Fruit fly (Drosophila melanogaster) whole organism, embryonic: ENCODE measurements around the gene rngo.

Experiments used
- Blimp-1 ChIP-seq: fragments of 200-800 bp; sonication (Bioruptor generic); optimal IDR thresholded peaks from 3 replicates; lab custom pipeline; 2018; ENCODE audit warnings: missing biosample characterization, missing genetic modification characterization, mild to moderate bottlenecking, moderate library complexity, missing genetic modification reagents
- CG1024 ChIP-seq: fragments of 200-800 bp; sonication (Bioruptor generic); IDR thresholded peaks from 2 replicates; pipeline ENCODE4 v1.3.6; 2022; ENCODE audit warnings: missing biosample characterization, missing genetic modification characterization
- CG10979 ChIP-seq: fragments of 200-800 bp; sonication (Bioruptor generic); optimal IDR thresholded peaks from 2 replicates; lab custom pipeline; 2018; ENCODE audit warnings: missing biosample characterization, mild to moderate bottlenecking, missing genetic modification characterization, moderate library complexity
- CG11398 ChIP-seq: fragments of 200-800 bp; sonication (Bioruptor generic); optimal IDR thresholded peaks from 2 replicates; lab custom pipeline; 2016; ENCODE audit warnings: missing biosample characterization, missing genetic modification characterization
- CG11560 ChIP-seq: fragments of 200-800 bp; sonication (Bioruptor generic); IDR thresholded peaks from 3 replicates; pipeline ENCODE4 v1.3.6; 2022; ENCODE audit warnings: missing biosample characterization, missing genetic modification characterization
- CG12942 ChIP-seq: fragments of 200-800 bp; sonication (Bioruptor generic); optimal IDR thresholded peaks from 3 replicates; lab custom pipeline; 2016; ENCODE audit warnings: missing biosample characterization, missing genetic modification characterization
- CG13123 ChIP-seq: fragments of 200-800 bp; sonication (Bioruptor generic); optimal IDR thresholded peaks from 2 replicates; lab custom pipeline; 2016; ENCODE audit warnings: missing biosample characterization, missing genetic modification characterization
- CG13894 ChIP-seq: fragments of 200-800 bp; sonication (Bioruptor generic); optimal IDR thresholded peaks from 3 replicates; lab custom pipeline; 2018; ENCODE audit warnings: missing biosample characterization, mild to moderate bottlenecking, missing genetic modification characterization, moderate library complexity
- CG14710 ChIP-seq: fragments of 200-800 bp; sonication (Bioruptor generic); optimal IDR thresholded peaks from 3 replicates; lab custom pipeline; 2019; ENCODE audit warnings: missing biosample characterization, mild to moderate bottlenecking, missing genetic modification characterization, moderate library complexity
- CG15514 ChIP-seq: fragments of 200-800 bp; sonication (Bioruptor generic); optimal IDR thresholded peaks from 3 replicates; lab custom pipeline; 2017; ENCODE audit warnings: missing biosample characterization, missing genetic modification characterization, mild to moderate bottlenecking, moderate library complexity, missing genetic modification reagents
- CG1603 ChIP-seq: fragments of 200-800 bp; sonication (Bioruptor generic); optimal IDR thresholded peaks from 2 replicates; lab custom pipeline; 2019; ENCODE audit warnings: missing biosample characterization, mild to moderate bottlenecking, missing genetic modification characterization, moderate library complexity
- CG17385 ChIP-seq: fragments of 200-800 bp; sonication (Bioruptor generic); optimal IDR thresholded peaks from 3 replicates; lab custom pipeline; 2018; ENCODE audit warnings: missing biosample characterization, mild to moderate bottlenecking, missing genetic modification characterization
- CG17829 ChIP-seq: fragments of 200-800 bp; optimal IDR thresholded peaks from 2 replicates; lab custom pipeline; 2019; ENCODE audit warnings: missing biosample characterization, mild to moderate bottlenecking, missing genetic modification characterization, moderate library complexity
- CG18011 ChIP-seq: fragments of 200-800 bp; sonication (Bioruptor generic); optimal IDR thresholded peaks from 2 replicates; lab custom pipeline; 2017; ENCODE audit warnings: missing biosample characterization, missing genetic modification characterization, mild to moderate bottlenecking, moderate library complexity, missing genotype
- CG2712 ChIP-seq: fragments of 200-800 bp; optimal IDR thresholded peaks from 3 replicates; lab custom pipeline; 2019; ENCODE audit warnings: missing biosample characterization, mild to moderate bottlenecking, missing genetic modification characterization, moderate library complexity
- CG31441 ChIP-seq: fragments of 200-800 bp; sonication (Bioruptor generic); IDR thresholded peaks from 2 replicates; pipeline ENCODE4 v1.3.6; 2022; ENCODE audit warnings: missing biosample characterization, missing genetic modification characterization
- CG3726 ChIP-seq: fragments of 200-800 bp; sonication (Bioruptor generic); IDR thresholded peaks from 3 replicates; pipeline ENCODE4, ENCODE4 v1.3.6; 2022; ENCODE audit warnings: missing biosample characterization, missing genetic modification characterization
- CG6689 ChIP-seq: fragments of 200-800 bp; sonication (Bioruptor generic); IDR thresholded peaks from 2 replicates; pipeline ENCODE4 v1.3.6; 2022; ENCODE audit warnings: missing biosample characterization, missing genetic modification characterization
- CG6791 ChIP-seq: fragments of 200-800 bp; sonication (Bioruptor generic); IDR thresholded peaks from 3 replicates; pipeline ENCODE4 v1.3.6; 2022; ENCODE audit warnings: missing biosample characterization, missing genetic modification characterization; ENCODE audit not compliant: partially characterized antibody
- CG8924 ChIP-seq: fragments of 200-800 bp; optimal IDR thresholded peaks from 3 replicates; lab custom pipeline; 2019; ENCODE audit warnings: missing biosample characterization, mild to moderate bottlenecking, missing genetic modification characterization, moderate library complexity
- Deaf1 ChIP-seq: fragments of 200-800 bp; optimal IDR thresholded peaks from 3 replicates; lab custom pipeline; 2019; ENCODE audit warnings: missing biosample characterization, mild to moderate bottlenecking, missing genetic modification characterization, moderate library complexity
- Dek ChIP-seq: fragments of 200-800 bp; sonication (Bioruptor generic); optimal IDR thresholded peaks from 3 replicates; lab custom pipeline; 2019; ENCODE audit warnings: missing biosample characterization, mild to moderate bottlenecking, missing genetic modification characterization, moderate library complexity
- Dfd ChIP-seq, 2 experiments: fragments of >200 bp; optimal IDR thresholded peaks; 2 replicates each; lab custom pipeline; 2017; ENCODE audit warnings: missing biosample characterization in 2 of 2, missing genetic modification characterization in 2 of 2
- Hmx ChIP-seq: fragments of 200-800 bp; sonication (Bioruptor generic); optimal IDR thresholded peaks from 2 replicates; lab custom pipeline; 2016; ENCODE audit warnings: missing biosample characterization, missing genetic modification characterization
- NC2β ChIP-seq: fragments of 200-800 bp; sonication (Bioruptor generic); optimal IDR thresholded peaks from 2 replicates; lab custom pipeline; 2016; ENCODE audit warnings: missing biosample characterization, missing genetic modification characterization
- Oli ChIP-seq: fragments of 200-800 bp; sonication (Bioruptor generic); optimal IDR thresholded peaks from 2 replicates; lab custom pipeline; 2018; ENCODE audit warnings: missing biosample characterization, mild to moderate bottlenecking, missing genetic modification characterization, moderate library complexity
- Six4 ChIP-seq: fragments of 200-800 bp; sonication (Bioruptor generic); optimal IDR thresholded peaks from 2 replicates; lab custom pipeline; 2016; ENCODE audit warnings: missing biosample characterization, missing genetic modification characterization
- Trl ChIP-seq, 3 experiments: fragments of >200 bp in 2 of 3; fragments of 200-800 bp in 1 of 3; sonication (Bioruptor generic) in 1 of 3; optimal IDR thresholded peaks; 2 replicates in 1 of 3; 3 replicates in 2 of 3; lab custom pipeline; 2016 to 2017; ENCODE audit warnings: missing biosample characterization in 1 of 3, missing genetic modification characterization in 1 of 3
- cg ChIP-seq: fragments of 200-800 bp; sonication (Bioruptor generic); optimal IDR thresholded peaks from 3 replicates; lab custom pipeline; 2019; ENCODE audit warnings: missing biosample characterization, mild to moderate bottlenecking, missing genetic modification characterization, moderate library complexity
- crol ChIP-seq: fragments of 200-800 bp; sonication (Bioruptor generic); IDR thresholded peaks from 2 replicates; pipeline ENCODE4 v1.3.6; 2022; ENCODE audit warnings: missing biosample characterization, missing genetic modification characterization
- ewg ChIP-seq: fragments of 200-800 bp; sonication (Bioruptor generic); optimal IDR thresholded peaks from 3 replicates; lab custom pipeline; 2017; ENCODE audit warnings: mild to moderate bottlenecking, missing biosample characterization, missing genetic modification reagents, missing genetic modification characterization
- exex ChIP-seq: fragments of 200-800 bp; sonication (Bioruptor generic); optimal IDR thresholded peaks from 4 replicates; lab custom pipeline; 2018; ENCODE audit warnings: missing biosample characterization, mild to moderate bottlenecking, missing genetic modification characterization, moderate library complexity
- fd102C ChIP-seq: fragments of 200-800 bp; sonication (Bioruptor generic); optimal IDR thresholded peaks from 2 replicates; lab custom pipeline; 2018; ENCODE audit warnings: missing biosample characterization, mild to moderate bottlenecking, missing genetic modification characterization, moderate library complexity
- gce ChIP-seq: fragments of 200-800 bp; sonication (Bioruptor generic); IDR thresholded peaks from 3 replicates; pipeline ENCODE4 v1.3.6; 2022; ENCODE audit warnings: missing biosample characterization, missing genetic modification characterization
- gro ChIP-seq: fragments of 200-800 bp; sonication (Bioruptor generic); optimal IDR thresholded peaks from 2 replicates; lab custom pipeline; 2016; ENCODE audit warnings: missing biosample characterization, missing genetic modification characterization
- kni ChIP-seq: fragments of 200-800 bp; sonication (Bioruptor generic); optimal IDR thresholded peaks from 3 replicates; lab custom pipeline; 2017; ENCODE audit warnings: mild to moderate bottlenecking, missing biosample characterization, missing genetic modification reagents, missing genetic modification characterization
- knrl ChIP-seq: fragments of 200-800 bp; sonication (Bioruptor generic); IDR thresholded peaks from 3 replicates; pipeline ENCODE4 v1.3.6; 2022; ENCODE audit warnings: missing biosample characterization, missing genetic modification characterization; ENCODE audit not compliant: partially characterized antibody
- nau ChIP-seq: fragments of 200-800 bp; sonication (Bioruptor generic); optimal IDR thresholded peaks from 3 replicates; lab custom pipeline; 2017; ENCODE audit warnings: missing biosample characterization, mild to moderate bottlenecking, missing genetic modification characterization, missing genetic modification reagents
- nom ChIP-seq: fragments of 200-800 bp; sonication (Bioruptor generic); optimal IDR thresholded peaks from 2 replicates; lab custom pipeline; 2017; ENCODE audit warnings: missing biosample characterization, missing genetic modification characterization, mild to moderate bottlenecking, moderate library complexity, missing genetic modification reagents
- odd ChIP-seq: fragments of 200-800 bp; sonication (Bioruptor generic); optimal IDR thresholded peaks from 2 replicates; lab custom pipeline; 2017; ENCODE audit warnings: missing biosample characterization, mild to moderate bottlenecking, missing genetic modification characterization
- pb ChIP-seq: fragments of 200-800 bp; sonication (Bioruptor generic); optimal IDR thresholded peaks from 3 replicates; lab custom pipeline; 2016; ENCODE audit warnings: missing biosample characterization, missing genetic modification characterization
- phol ChIP-seq: fragments of 200-800 bp; sonication (Bioruptor generic); optimal IDR thresholded peaks from 3 replicates; lab custom pipeline; 2018; ENCODE audit warnings: missing biosample characterization, mild to moderate bottlenecking, missing genetic modification characterization, moderate library complexity
- pros ChIP-seq: fragments of 200-800 bp; sonication (Bioruptor generic); optimal IDR thresholded peaks from 3 replicates; lab custom pipeline; 2019; ENCODE audit warnings: missing biosample characterization, mild to moderate bottlenecking, missing genetic modification characterization, moderate library complexity
- sug ChIP-seq: fragments of 200-800 bp; optimal IDR thresholded peaks from 2 replicates; lab custom pipeline; 2019; ENCODE audit warnings: missing biosample characterization, mild to moderate bottlenecking, missing genetic modification characterization, moderate library complexity
- zf30C ChIP-seq: fragments of 200-800 bp; sonication (Bioruptor generic); optimal IDR thresholded peaks from 3 replicates; lab custom pipeline; 2018; ENCODE audit warnings: missing biosample characterization, mild to moderate bottlenecking, missing genetic modification characterization

Gene rngo

dm6 chrX:16448252-16449191, 7.3 kb downstream of the rngo start, which contains the start of the genes CG34015 and eIF4H1 (continued):
- TF ChIP-seq NC2β (GFP tag; lab: Kevin White, UChicago) (peak; percentile 21), CG11560 (tag; lab: Robert Waterston, UW) (no peak), Six4 (no peak), nau (peak; percentile 4), CG11398 (no peak), CG31441 (no peak), nom (peak; percentile 89)

dm6 chrX:16449316-16449715, 8.1 kb downstream of the rngo start:
- TF ChIP-seq sug (tag; lab: Kevin White, UChicago) (no peak), crol (peak; percentile 60), CG17385 (GFP tag; lab: Kevin White, UChicago) (peak; percentile 56)

DNA sequence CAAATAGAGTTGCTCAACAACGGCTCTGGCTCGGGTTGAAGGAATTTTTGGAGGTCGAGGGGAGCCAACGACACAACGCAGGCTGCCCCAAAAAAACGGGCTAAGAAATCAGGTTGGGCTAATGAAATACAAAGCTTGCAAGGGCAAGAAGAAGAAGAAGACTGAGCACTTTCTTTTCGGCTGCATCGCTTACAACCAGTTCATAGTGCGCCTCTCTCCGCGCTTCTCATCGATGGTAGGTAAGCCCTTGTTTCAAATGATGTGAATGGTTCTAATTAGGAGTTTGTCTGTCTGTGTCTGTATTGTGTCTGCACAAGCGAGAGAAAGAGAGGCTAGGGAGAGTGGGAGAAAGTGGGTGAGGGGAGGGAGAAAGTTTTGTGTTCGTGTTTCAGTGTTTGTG, 15.3 kb downstream of the rngo start:
- TF ChIP-seq CG3726 (GFP tag; lab: Robert Waterston, UW) (no peak), kni (peak; percentile 81), pros (GFP tag; lab: Kevin White, UChicago) (no peak), CG8924 (tag; lab: Kevin White, UChicago) (no peak), CG6791 (GFP tag; lab: Robert Waterston, UW) (peak; percentile 72; the same call in 2 of the 3 replicates), CG14710 (tag; lab: Kevin White, UChicago) (peak; percentile 1), Trl (optimal IDR thresholded peaks at IDR 0.05; lab: Kevin White, UChicago) (peak in 1 of 2 experiments; percentile 13), Trl (GFP tag; optimal IDR thresholded peaks at IDR 0.05; lab: Kevin White, UChicago) (no peak), CG13123 (GFP tag; lab: Kevin White, UChicago) (no peak), CG17829 (peak; percentile 100), CG10979 (peak; percentile 2), CG18011 (no peak), zf30C (GFP tag; lab: Kevin White, UChicago) (no peak), Blimp-1 (GFP tag; lab: Kevin White, UChicago) (peak; percentile 91), CG12942 (GFP tag; lab: Kevin White, UChicago) (no peak), knrl (GFP tag; lab: Robert Waterston, UW) (no peak; the same call in 2 of the 3 replicates), odd (no peak), Dek (tag; lab: Kevin White, UChicago) (no peak), Oli (tag; lab: Kevin White, UChicago) (no peak), Dfd (GFP tag; optimal IDR thresholded peaks at IDR 0.05; lab: Kevin White, UChicago) (no peak), Hmx (GFP tag; lab: Kevin White, UChicago) (no peak), CG6689 (no peak), CG2712 (peak; percentile 31), phol (tag; lab: Kevin White, UChicago) (peak; percentile 13), CG1024 (GFP tag; lab: Robert Waterston, UW) (no peak), CG13894 (tag; lab: Kevin White, UChicago) (peak; percentile 3), CG15514 (GFP tag; lab: Kevin White, UChicago) (no peak), exex (tag; lab: Kevin White, UChicago) (no peak), CG1603 (peak; percentile 42), Deaf1 (no peak), pb (no peak), gce (GFP tag; lab: Robert Waterston, UW) (no peak), gro (GFP tag; lab: Kevin White, UChicago) (no peak), cg (peak; percentile 50), ewg (no peak), fd102C (no peak)
